Worm (Caenorhabditis elegans) whole organism, L2 larva: ENCODE results near the gene snb-1.

ENCODE experiments used
- C34F6.9 ChIP-seq: fragments of 150-350 bp; optimal IDR thresholded peaks from 2 replicates; lab custom pipeline; 2014; ENCODE audit warnings: missing biosample characterization, missing genetic modification characterization
- F13H6.1 ChIP-seq: sonication (generic microtip); optimal IDR thresholded peaks from 2 replicates; lab custom pipeline; 2016; ENCODE audit warnings: missing genetic modification characterization, missing compliant biosample characterization
- R02D3.7 ChIP-seq: fragments of 150-350 bp; optimal IDR thresholded peaks from 2 replicates; lab custom pipeline; 2014; ENCODE audit warnings: missing biosample characterization, missing genetic modification characterization
- Y55F3AM.14 ChIP-seq: fragments of 200-800 bp; sonication (Bioruptor generic); optimal IDR thresholded peaks from 2 replicates; lab custom pipeline; 2018; ENCODE audit warnings: mild to moderate bottlenecking, missing genetic modification characterization, missing compliant biosample characterization
- ZK546.5 ChIP-seq: sonication (generic microtip); optimal IDR thresholded peaks from 2 replicates; lab custom pipeline; 2017; ENCODE audit warnings: missing biosample characterization, missing genetic modification characterization
- alr-1 ChIP-seq: fragments of 150-350 bp; optimal IDR thresholded peaks from 2 replicates; lab custom pipeline; 2014; ENCODE audit warnings: missing biosample characterization, missing genetic modification characterization
- aly-2 ChIP-seq: fragments of 150-350 bp; optimal IDR thresholded peaks from 2 replicates; lab custom pipeline; 2014; ENCODE audit warnings: missing biosample characterization, missing genetic modification characterization
- ama-1 ChIP-seq: fragments of 150-350 bp; optimal IDR thresholded peaks from 2 replicates; lab custom pipeline; 2018; ENCODE audit warnings: inconsistent platforms
- blmp-1 ChIP-seq: sonication (generic microtip); optimal IDR thresholded peaks from 2 replicates; lab custom pipeline; 2017; ENCODE audit warnings: missing genetic modification characterization, mild to moderate bottlenecking, missing compliant biosample characterization, antibody characterized with exemption, moderate library complexity; ENCODE audit not compliant: insufficient read depth
- ceh-16 ChIP-seq: fragments of 150-350 bp; optimal IDR thresholded peaks from 2 replicates; lab custom pipeline; 2014; ENCODE audit warnings: missing biosample characterization, missing genetic modification characterization
- ceh-82 ChIP-seq: fragments of 150-350 bp; optimal IDR thresholded peaks from 2 replicates; lab custom pipeline; 2014; ENCODE audit warnings: missing biosample characterization, missing genetic modification characterization
- crh-2 ChIP-seq: sonication (generic microtip); optimal IDR thresholded peaks from 2 replicates; lab custom pipeline; 2017; ENCODE audit warnings: missing biosample characterization, missing genetic modification characterization
- dmd-4 ChIP-seq: sonication (generic microtip); optimal IDR thresholded peaks from 2 replicates; lab custom pipeline; 2017; ENCODE audit warnings: missing biosample characterization, missing genetic modification characterization
- egl-27 ChIP-seq: sonication (generic microtip); optimal IDR thresholded peaks from 3 replicates; lab custom pipeline; 2017; ENCODE audit warnings: missing biosample characterization, missing genetic modification reagents, missing genetic modification characterization
- elt-1 ChIP-seq: fragments of 150-350 bp; optimal IDR thresholded peaks from 2 replicates; lab custom pipeline; 2014; ENCODE audit warnings: missing biosample characterization, missing genetic modification characterization
- elt-3 ChIP-seq: sonication (generic microtip); optimal IDR thresholded peaks from 2 replicates; lab custom pipeline; 2017; ENCODE audit warnings: missing biosample characterization, missing genetic modification characterization
- gmeb-1 ChIP-seq: fragments of 150-350 bp; optimal IDR thresholded peaks from 2 replicates; lab custom pipeline; 2014; ENCODE audit warnings: missing biosample characterization, missing genetic modification characterization
- lin-11 ChIP-seq: fragments of 150-350 bp; sonication (generic microtip); optimal IDR thresholded peaks from 2 replicates; lab custom pipeline; 2014; ENCODE audit warnings: missing biosample characterization, missing genetic modification characterization, inconsistent platforms, mixed read lengths
- lin-13 ChIP-seq: fragments of 150-350 bp; optimal IDR thresholded peaks from 2 replicates; lab custom pipeline; 2014; ENCODE audit warnings: missing biosample characterization, missing genetic modification reagents, missing genetic modification characterization
- lin-39 ChIP-seq: fragments of 150-350 bp; optimal IDR thresholded peaks from 2 replicates; lab custom pipeline; 2014; ENCODE audit warnings: missing biosample characterization, missing genetic modification reagents, missing genetic modification characterization
- lsy-2 ChIP-seq, 2 experiments: fragments of 150-350 bp in 1 of 2; sonication (generic microtip) in 1 of 2; optimal IDR thresholded peaks; 2 replicates each; lab custom pipeline; 2014 to 2017; ENCODE audit warnings: missing biosample characterization in 2 of 2, missing genetic modification characterization in 2 of 2
- mbf-1 ChIP-seq: sonication (generic microtip); optimal IDR thresholded peaks from 2 replicates; lab custom pipeline; 2017; ENCODE audit warnings: missing biosample characterization, missing genetic modification characterization
- mdl-1 ChIP-seq, 2 experiments: fragments of 150-350 bp in 1 of 2; sonication (generic microtip) in 1 of 2; optimal IDR thresholded peaks; 2 replicates each; lab custom pipeline; 2017; ENCODE audit warnings: missing biosample characterization in 2 of 2, missing genetic modification characterization in 2 of 2
- nhr-10 ChIP-seq: sonication (generic microtip); optimal IDR thresholded peaks from 2 replicates; lab custom pipeline; 2017; ENCODE audit warnings: missing biosample characterization, missing genetic modification characterization
- nhr-12 ChIP-seq: fragments of 150-350 bp; optimal IDR thresholded peaks from 2 replicates; lab custom pipeline; 2014; ENCODE audit warnings: missing biosample characterization, missing genetic modification characterization
- nhr-21 ChIP-seq: fragments of 150-350 bp; optimal IDR thresholded peaks from 2 replicates; lab custom pipeline; 2014; ENCODE audit warnings: missing biosample characterization, missing genetic modification characterization
- nhr-23 ChIP-seq: fragments of 150-350 bp; optimal IDR thresholded peaks from 2 replicates; lab custom pipeline; 2014; ENCODE audit warnings: missing biosample characterization, missing genetic modification reagents, missing genetic modification characterization
- nhr-237 ChIP-seq: fragments of 150-350 bp; optimal IDR thresholded peaks from 2 replicates; lab custom pipeline; 2014; ENCODE audit warnings: missing biosample characterization, missing genetic modification characterization
- nhr-6 ChIP-seq: fragments of 150-350 bp; optimal IDR thresholded peaks from 2 replicates; lab custom pipeline; 2014; ENCODE audit warnings: missing biosample characterization, missing genetic modification characterization
- nhr-77 ChIP-seq: fragments of 150-350 bp; optimal IDR thresholded peaks from 2 replicates; lab custom pipeline; 2014; ENCODE audit warnings: missing biosample characterization, missing genetic modification characterization
- peb-1 ChIP-seq: fragments of 150-350 bp; optimal IDR thresholded peaks from 2 replicates; lab custom pipeline; 2014; ENCODE audit warnings: missing biosample characterization, missing genetic modification characterization
- sem-4 ChIP-seq: fragments of 150-350 bp; optimal IDR thresholded peaks from 2 replicates; lab custom pipeline; 2014; ENCODE audit warnings: missing biosample characterization, missing genetic modification reagents, missing genetic modification characterization
- sma-9 ChIP-seq, 2 experiments: fragments of 150-350 bp in 1 of 2; sonication (generic microtip) in 1 of 2; optimal IDR thresholded peaks; 2 replicates each; lab custom pipeline; 2014 to 2016; ENCODE audit warnings: missing genetic modification characterization in 2 of 2, mild to moderate bottlenecking in 1 of 2, missing biosample characterization in 1 of 2, missing compliant biosample characterization in 1 of 2, missing genetic modification reagents in 1 of 2, moderate library complexity in 1 of 2
- snpc-4 ChIP-seq: fragments of 150-350 bp; optimal IDR thresholded peaks from 2 replicates; lab custom pipeline; 2014; ENCODE audit warnings: missing biosample characterization, missing genetic modification characterization
- unc-39 ChIP-seq: fragments of 150-350 bp; optimal IDR thresholded peaks from 2 replicates; lab custom pipeline; 2014; ENCODE audit warnings: missing biosample characterization, missing genetic modification characterization
- unc-55 ChIP-seq: fragments of 150-350 bp; sonication (generic microtip); optimal IDR thresholded peaks from 3 replicates; lab custom pipeline; 2014; ENCODE audit warnings: missing biosample characterization, missing genetic modification reagents, missing genetic modification characterization
- zag-1 ChIP-seq: fragments of 150-350 bp; optimal IDR thresholded peaks from 2 replicates; lab custom pipeline; 2014; ENCODE audit warnings: missing biosample characterization, missing genetic modification characterization
- ztf-1 ChIP-seq: fragments of 200-800 bp; sonication (Bioruptor generic); conservative IDR thresholded peaks from 2 replicates; pipeline ENCODE4 v1.3.6; 2022; ENCODE audit warnings: missing genetic modification characterization, missing compliant biosample characterization
- ztf-11 ChIP-seq: sonication (generic microtip); optimal IDR thresholded peaks from 2 replicates; lab custom pipeline; 2017; ENCODE audit warnings: missing biosample characterization, missing genetic modification characterization
- ztf-4 ChIP-seq: fragments of 150-350 bp; optimal IDR thresholded peaks from 2 replicates; lab custom pipeline; 2014; ENCODE audit warnings: missing biosample characterization, missing genetic modification characterization

The snb-1 gene

ce11 chrV:6662505-6662904 is 6.2 kb upstream of the snb-1 start:
- TF ChIP-seq dmd-4 (tag; lab: Kevin White, UChicago) = no peak
- TF ChIP-seq R02D3.7 (tag; lab: Kevin White, UChicago) = no peak
- no peak for TF ChIP-seq lin-39 (tag; lab: Kevin White, UChicago)
- no peak for TF ChIP-seq snpc-4
- TF ChIP-seq lin-13 (GFP tag; lab: Kevin White, UChicago) = no peak
- no peak for TF ChIP-seq lin-11 (tag; lab: Kevin White, UChicago)
- TF ChIP-seq nhr-12 (tag; lab: Kevin White, UChicago) = no peak
- no peak for TF ChIP-seq lsy-2 (tag; optimal IDR thresholded peaks at IDR 0.05; lab: Kevin White, UChicago)
- no peak for TF ChIP-seq peb-1
- TF ChIP-seq ztf-4 (tag; lab: Kevin White, UChicago) = no peak
- no peak for TF ChIP-seq ceh-16 (tag; lab: Kevin White, UChicago)
- no peak for TF ChIP-seq ZK546.5 (tag; lab: Kevin White, UChicago)
- TF ChIP-seq mdl-1 (tag; optimal IDR thresholded peaks at IDR 0.05; lab: Kevin White, UChicago) = no peak
- TF ChIP-seq ceh-82 (tag; lab: Kevin White, UChicago) = no peak
- no peak for TF ChIP-seq aly-2 (tag; lab: Kevin White, UChicago)
- no peak for TF ChIP-seq egl-27 (tag; lab: Kevin White, UChicago)
- TF ChIP-seq nhr-6 (tag; lab: Kevin White, UChicago) = no peak
- no peak for TF ChIP-seq nhr-237 (tag; lab: Kevin White, UChicago)
- no peak for TF ChIP-seq crh-2

- no peak for TF ChIP-seq ztf-1
- TF ChIP-seq nhr-10 (tag; lab: Kevin White, UChicago) = no peak
- TF ChIP-seq ztf-11 (tag; lab: Kevin White, UChicago) = no peak
- TF ChIP-seq elt-3 = no peak
- TF ChIP-seq unc-55 (GFP tag; lab: Kevin White, UChicago) = peak; percentile 39
- TF ChIP-seq blmp-1 = no peak
- TF ChIP-seq ceh-16 (tag; lab: Kevin White, UChicago) = no peak
- TF ChIP-seq sma-9 (GFP tag; optimal IDR thresholded peaks at IDR 0.05; lab: Kevin White, UChicago) = peak; percentile 19
- no peak for TF ChIP-seq sma-9 (tag; optimal IDR thresholded peaks at IDR 0.05; lab: Kevin White, UChicago)
- TF ChIP-seq alr-1 (tag; lab: Kevin White, UChicago) = no peak
- TF ChIP-seq mdl-1 (tag; optimal IDR thresholded peaks at IDR 0.05; lab: Kevin White, UChicago) = no peak
- TF ChIP-seq nhr-237 (tag; lab: Kevin White, UChicago) = no peak
- TF ChIP-seq lin-39 (tag; lab: Kevin White, UChicago) = no peak
- no peak for TF ChIP-seq nhr-6 (tag; lab: Kevin White, UChicago)
- no peak for TF ChIP-seq ama-1 (lab: Kevin White, UChicago)
- TF ChIP-seq crh-2 = peak; percentile 3
- no peak for TF ChIP-seq dmd-4 (tag; lab: Kevin White, UChicago)
- TF ChIP-seq F13H6.1 (tag; lab: Kevin White, UChicago) = peak; percentile 15
- TF ChIP-seq C34F6.9 = peak; percentile 49
- TF ChIP-seq zag-1 = no peak
- TF ChIP-seq sem-4 = no peak
- no peak for TF ChIP-seq nhr-21 (tag; lab: Kevin White, UChicago)
- no peak for TF ChIP-seq Y55F3AM.14 (GFP tag; lab: Kevin White, UChicago)
- TF ChIP-seq mbf-1 (tag; lab: Kevin White, UChicago) = no peak
- no peak for TF ChIP-seq R02D3.7 (tag; lab: Kevin White, UChicago)
- no peak for TF ChIP-seq lin-13 (GFP tag; lab: Kevin White, UChicago)
- TF ChIP-seq peb-1 = no peak
- TF ChIP-seq nhr-77 = no peak
- no peak for TF ChIP-seq unc-39
- TF ChIP-seq elt-1 (tag; lab: Kevin White, UChicago) = no peak
- no peak for TF ChIP-seq nhr-23 (tag; lab: Kevin White, UChicago)
- no peak for TF ChIP-seq gmeb-1 (tag; lab: Kevin White, UChicago)
- no peak for TF ChIP-seq ztf-4 (tag; lab: Kevin White, UChicago)
- TF ChIP-seq snpc-4 = no peak
- TF ChIP-seq lsy-2 (tag; optimal IDR thresholded peaks at IDR 0.05; lab: Kevin White, UChicago) = peak in 1 of 2 experiments; percentile 21
- no peak for TF ChIP-seq ZK546.5 (tag; lab: Kevin White, UChicago)
- TF ChIP-seq, all 48 proteins: peak for 6
These were observed 5.4 kb upstream of the snb-1 start for ce11 chrV:6661658-6662057.

ce11 chrV:6659533-6659932 is 3.2 kb upstream of the snb-1 start:
- TF ChIP-seq nhr-237 (tag; lab: Kevin White, UChicago) (no peak), F13H6.1 (tag; lab: Kevin White, UChicago) (no peak), unc-55 (GFP tag; lab: Kevin White, UChicago) (peak; percentile 51)
